Worm (Caenorhabditis elegans) whole organism, L4/young adult: ENCODE results near the gene nhx-3.

Source experiments
- W03F9.2 ChIP-seq: fragments of 150-350 bp; optimal IDR thresholded peaks from 2 replicates; lab custom pipeline; 2014; ENCODE audit warnings: missing biosample characterization, missing genetic modification characterization
- dao-5 ChIP-seq: sonication (generic microtip); optimal IDR thresholded peaks from 2 replicates; lab custom pipeline; 2016; ENCODE audit warnings: missing genotype, missing genetic modification characterization, moderate library complexity, missing compliant biosample characterization
- him-1 ChIP-seq: sonication (generic microtip); optimal IDR thresholded peaks from 2 replicates; lab custom pipeline; 2016; ENCODE audit warnings: missing genotype, missing genetic modification reagents, missing genetic modification characterization, missing compliant biosample characterization

ce11 chrV:7562947-7563346 lies 17.6 kb upstream of the nhx-3 start, which contains the start of gene F19F10.1:
- TF ChIP-seq W03F9.2 (tag; lab: Kevin White, UChicago) (no peak), him-1 (tag; lab: Kevin White, UChicago) (no peak), dao-5 (tag; lab: Kevin White, UChicago) (no peak)
